Worm (Caenorhabditis elegans): Measurements from ENCODE around the gene T14G8.6.

The T14G8.6 gene

ce11 chrX:12877930-12878329 is 15.3 kb upstream of the T14G8.6 start (continued):
- TF ChIP-seq R02D3.7 (tag; optimal IDR thresholded peaks at IDR 0.05) (no peak), nhr-10 (tag; optimal IDR thresholded peaks at IDR 0.05) (no peak), nhr-6 (tag; optimal IDR thresholded peaks at IDR 0.05) (no peak), elt-3 (tag; optimal IDR thresholded peaks at IDR 0.05) (no peak), snpc-4 (tag; optimal IDR thresholded peaks at IDR 0.05) (no peak), lsy-2 (tag; optimal IDR thresholded peaks at IDR 0.05) (peak in 1 of 2 experiments; percentile 51), nhr-237 (tag; optimal IDR thresholded peaks at IDR 0.05) (no peak), elt-1 (tag; optimal IDR thresholded peaks at IDR 0.05) (no peak), ztf-4 (tag; optimal IDR thresholded peaks at IDR 0.05) (peak; percentile 39)

ce11 chrX:12876795-12877530 is 14.3 kb upstream of the T14G8.6 start, which contains the start of gene bcat-1:
bcat-1 (plus strand) TSS chrX:12877480.
- TF ChIP-seq egl-27 (tag; optimal IDR thresholded peaks at IDR 0.05), result peak; percentile 34
- no peak for TF ChIP-seq nhr-77 (tag; optimal IDR thresholded peaks at IDR 0.05)
- peak; percentile 76 for TF ChIP-seq nhr-129 (tag; optimal IDR thresholded peaks at IDR 0.05)
- TF ChIP-seq sma-3 (GFP tag; optimal IDR thresholded peaks at IDR 0.05), result peak; percentile 21
- TF ChIP-seq Y55F3AM.14 (GFP tag; optimal IDR thresholded peaks at IDR 0.05), result peak; percentile 37
- TF ChIP-seq sma-9 (GFP tag; optimal IDR thresholded peaks at IDR 0.05), result peak; percentile 85
- TF ChIP-seq sma-9 (tag; optimal IDR thresholded peaks at IDR 0.05), result no peak
- peak; percentile 86 for TF ChIP-seq F13H6.1 (tag; optimal IDR thresholded peaks at IDR 0.05)
- TF ChIP-seq mab-5 (tag; optimal IDR thresholded peaks at IDR 0.05), result peak; percentile 24
- no peak for TF ChIP-seq nhr-21 (tag; optimal IDR thresholded peaks at IDR 0.05)
- 0 out of 2 replicates have a peak, but pooled peaks have one; percentile 53 for TF ChIP-seq ztf-1 (GFP tag; conservative IDR thresholded peaks at IDR 0.05)
- peak; percentile 93 for TF ChIP-seq mdl-1 (tag; optimal IDR thresholded peaks at IDR 0.05)
- TF ChIP-seq unc-39 (tag; optimal IDR thresholded peaks at IDR 0.05), result no peak
- TF ChIP-seq lsy-2 (tag; optimal IDR thresholded peaks at IDR 0.05), result peak in 1 of 2 experiments; percentile 57
- no peak for TF ChIP-seq R02D3.7 (tag; optimal IDR thresholded peaks at IDR 0.05)
- TF ChIP-seq lin-11 (tag; optimal IDR thresholded peaks at IDR 0.05), result peak; percentile 52
- TF ChIP-seq unc-55 (GFP tag; optimal IDR thresholded peaks at IDR 0.05), result peak; percentile 40
- peak; percentile 40 for TF ChIP-seq crh-2 (tag; optimal IDR thresholded peaks at IDR 0.05)
- TF ChIP-seq peb-1 (tag; optimal IDR thresholded peaks at IDR 0.05), result no peak
- TF ChIP-seq unc-62 (GFP tag; optimal IDR thresholded peaks at IDR 0.05), result no peak
- TF ChIP-seq ama-1 (optimal IDR thresholded peaks at IDR 0.05), result peak; percentile 30
- TF ChIP-seq C34F6.9 (tag; optimal IDR thresholded peaks at IDR 0.05), result peak; percentile 45
- no peak for TF ChIP-seq fos-1 (tag; optimal IDR thresholded peaks at IDR 0.05)

- TF ChIP-seq F13H6.1 (tag; optimal IDR thresholded peaks at IDR 0.05) (peak; percentile 14), nhr-129 (tag; optimal IDR thresholded peaks at IDR 0.05) (peak; percentile 87), lsy-2 (tag; optimal IDR thresholded peaks at IDR 0.05) (peak in 1 of 2 experiments; percentile 44), unc-55 (GFP tag; optimal IDR thresholded peaks at IDR 0.05) (no peak), fos-1 (tag; optimal IDR thresholded peaks at IDR 0.05) (no peak), sma-9 (GFP tag; optimal IDR thresholded peaks at IDR 0.05) (peak; percentile 68), sma-9 (tag; optimal IDR thresholded peaks at IDR 0.05) (no peak)
These were observed 13.0 kb upstream of the T14G8.6 start for ce11 chrX:12875649-12876048.

- TF ChIP-seq fos-1 (tag; optimal IDR thresholded peaks at IDR 0.05) (peak; percentile 18), ztf-1 (GFP tag; conservative IDR thresholded peaks at IDR 0.05) (no peak), nhr-25 (tag; optimal IDR thresholded peaks at IDR 0.05) (peak; percentile 32), sma-3 (GFP tag; optimal IDR thresholded peaks at IDR 0.05) (peak; percentile 48), blmp-1 (tag; optimal IDR thresholded peaks at IDR 0.05; ENCODE audit: insufficient read depth) (peak; percentile 98), nhr-6 (tag; optimal IDR thresholded peaks at IDR 0.05) (no peak), nhr-21 (tag; optimal IDR thresholded peaks at IDR 0.05) (no peak), egl-27 (tag; optimal IDR thresholded peaks at IDR 0.05) (peak; percentile 5)
These were observed 12.2 kb upstream of the T14G8.6 start for ce11 chrX:12874798-12875342.

All from whole organism, L2 larva.